Fruit fly (Drosophila melanogaster): ENCODE data around the gene rg.
A peak's percentile ranks its signal among the peaks of the same experiment; 100 is the strongest.

rg gene

DNA sequence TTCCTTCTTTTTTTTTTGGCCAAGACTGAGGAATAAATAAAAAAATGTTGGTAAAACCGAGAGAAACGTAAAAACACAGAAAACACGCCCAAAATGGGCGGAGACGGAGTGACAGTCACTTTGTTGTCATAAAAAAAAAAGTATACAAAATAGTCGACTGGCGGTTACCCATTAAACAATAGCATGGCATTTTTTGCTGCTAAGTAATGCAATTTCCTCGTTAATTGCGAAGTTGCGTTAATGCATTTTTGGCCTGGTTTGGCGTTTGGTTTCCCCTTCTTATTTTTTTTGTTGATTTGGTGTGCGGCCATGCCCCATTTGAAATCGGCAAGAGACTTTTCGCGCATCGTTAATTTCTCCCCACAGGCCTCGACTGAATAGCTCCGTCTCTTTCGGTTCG lies 103.8 kb downstream of the rg start:
- TF ChIP-seq sv (GFP tag; optimal IDR thresholded peaks at IDR 0.05) = no peak
- TF ChIP-seq fru (GFP tag; optimal IDR thresholded peaks at IDR 0.05) = no peak
- no peak for TF ChIP-seq psq (GFP tag; optimal IDR thresholded peaks at IDR 0.05)
- TF ChIP-seq Hr83 (GFP tag; optimal IDR thresholded peaks at IDR 0.05; ENCODE audit: poor library complexity, severe bottlenecking) = no peak
- TF ChIP-seq Mio (GFP tag; optimal IDR thresholded peaks at IDR 0.05) = no peak
- TF ChIP-seq foxo (GFP tag; optimal IDR thresholded peaks at IDR 0.05) = no peak

DNA sequence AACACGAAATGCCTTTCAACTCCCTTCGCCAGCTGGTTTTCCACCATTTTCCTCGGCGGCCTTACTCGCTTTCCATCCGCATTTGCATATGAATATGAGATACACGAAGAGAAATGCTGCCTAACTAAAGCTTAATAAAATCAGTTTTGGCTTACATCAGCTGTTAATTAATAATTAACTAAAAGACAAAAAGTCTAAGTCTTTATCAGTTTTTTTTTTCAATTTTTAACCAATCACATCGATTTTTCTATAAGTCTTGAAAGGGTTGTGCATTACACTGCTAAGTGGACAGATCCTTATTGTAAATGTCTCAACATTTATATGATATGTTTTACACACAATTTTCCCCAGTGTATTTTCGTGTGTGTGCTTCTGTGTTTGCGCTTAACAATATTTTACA lies 118.1 kb downstream of the rg start:
- TF ChIP-seq Abd-B (GFP tag; optimal IDR thresholded peaks at IDR 0.05) = no peak
- no peak for TF ChIP-seq Sp1 (GFP tag; optimal IDR thresholded peaks at IDR 0.05)

DNA sequence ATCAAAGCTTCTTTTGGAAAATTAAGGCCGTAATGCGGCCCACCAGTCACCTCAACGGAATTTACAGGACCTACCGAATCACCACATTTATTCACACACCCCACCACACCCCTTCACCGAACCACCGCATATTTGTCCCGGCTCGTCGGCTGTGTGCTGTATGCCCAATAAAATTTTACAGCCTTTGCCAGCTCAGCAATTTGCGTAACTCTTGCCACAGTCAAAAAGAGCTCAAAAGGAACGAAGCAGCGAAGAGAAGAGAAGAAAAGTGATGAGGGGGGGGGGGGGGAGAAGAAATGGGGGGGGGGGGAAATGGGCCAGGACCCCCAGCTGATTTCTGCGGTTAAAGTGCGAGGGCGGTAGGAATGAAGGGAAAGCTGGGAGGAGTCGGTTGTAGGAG lies 120.6 kb downstream of the rg start:
- TF ChIP-seq Vsx2 (GFP tag; optimal IDR thresholded peaks at IDR 0.05; ENCODE audit: partially characterized antibody) (no peak), lola (GFP tag; optimal IDR thresholded peaks at IDR 0.05) (no peak), sage (GFP tag; optimal IDR thresholded peaks at IDR 0.05) (no peak), dl (GFP tag; optimal IDR thresholded peaks at IDR 0.05; ENCODE audit: insufficient read depth in 1 of 2, partially characterized antibody in 2 of 2) (no peak), dsf (GFP tag; optimal IDR thresholded peaks at IDR 0.05; ENCODE audit: borderline replicate concordance) (no peak), HLH106 (tag; optimal IDR thresholded peaks at IDR 0.05) (no peak), ey (GFP tag; optimal IDR thresholded peaks at IDR 0.05) (no peak), Hr83 (GFP tag; optimal IDR thresholded peaks at IDR 0.05; ENCODE audit: poor library complexity, severe bottlenecking) (no peak), CrebA (GFP tag; optimal IDR thresholded peaks at IDR 0.05; ENCODE audit: borderline replicate concordance) (no peak), Rel (GFP tag; optimal IDR thresholded peaks at IDR 0.05) (no peak), Rel (tag; optimal IDR thresholded peaks at IDR 0.05) (no peak), fru (GFP tag; optimal IDR thresholded peaks at IDR 0.05) (no peak)

DNA sequence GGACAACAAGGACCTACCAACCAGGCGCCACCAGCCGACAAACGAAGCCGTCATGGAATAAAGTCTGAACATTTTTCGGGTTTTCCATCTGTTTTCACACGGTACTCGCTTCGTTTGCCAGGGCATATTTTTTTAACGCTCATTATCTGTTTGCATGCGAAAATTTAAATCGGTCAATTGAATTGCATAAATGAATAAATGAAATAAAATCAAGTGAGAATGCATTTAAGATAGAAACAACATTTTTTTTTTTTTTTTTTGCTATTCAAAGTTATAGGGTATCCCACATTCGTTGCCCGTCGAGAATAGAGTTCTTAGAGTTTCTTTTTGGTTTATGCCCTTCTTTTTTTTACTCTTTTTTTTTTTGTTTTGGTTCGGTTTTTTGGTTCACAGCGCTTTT lies 200.3 kb downstream of the rg start:
- peak; percentile 12 for TF ChIP-seq HLH106 (tag; optimal IDR thresholded peaks at IDR 0.05)
- TF ChIP-seq Jra (GFP tag; optimal IDR thresholded peaks at IDR 0.05) = no peak

DNA sequence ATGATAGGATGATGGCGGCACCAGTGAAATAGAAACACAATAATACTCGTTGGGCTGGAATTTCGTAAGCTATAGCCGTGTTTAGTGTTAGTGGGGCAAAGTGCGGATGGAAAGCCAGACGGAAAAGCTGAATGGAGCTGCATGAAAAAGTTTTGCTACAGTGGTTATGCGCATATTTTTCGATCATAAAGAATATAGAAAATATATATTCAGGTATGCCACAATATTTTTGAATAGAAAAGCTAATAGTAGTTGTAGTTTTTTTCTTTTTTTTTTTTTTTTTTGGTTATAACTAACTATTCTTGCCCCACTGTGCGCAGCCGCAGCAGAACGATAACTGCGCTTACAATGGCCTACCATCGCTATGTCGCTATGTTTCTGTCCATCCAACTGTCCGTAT lies 201.0 kb downstream of the rg start:
- TF ChIP-seq sv (GFP tag; optimal IDR thresholded peaks at IDR 0.05) = no peak
- no peak for TF ChIP-seq sage (GFP tag; optimal IDR thresholded peaks at IDR 0.05)
- TF ChIP-seq Dif (GFP tag; optimal IDR thresholded peaks at IDR 0.05; ENCODE audit: partially characterized antibody) = no peak
- TF ChIP-seq jim (GFP tag; optimal IDR thresholded peaks at IDR 0.05) = no peak
- no peak for TF ChIP-seq Vsx2 (GFP tag; optimal IDR thresholded peaks at IDR 0.05; ENCODE audit: partially characterized antibody)
- TF ChIP-seq Sp1 (GFP tag; optimal IDR thresholded peaks at IDR 0.05) = no peak
- no peak for TF ChIP-seq GATAd (GFP tag; optimal IDR thresholded peaks at IDR 0.05)
- TF ChIP-seq Hr83 (GFP tag; optimal IDR thresholded peaks at IDR 0.05; ENCODE audit: poor library complexity, severe bottlenecking) = no peak
- TF ChIP-seq woc (GFP tag; optimal IDR thresholded peaks at IDR 0.05) = no peak
- TF ChIP-seq Hnf4 (GFP tag; optimal IDR thresholded peaks at IDR 0.05) = no peak
- TF ChIP-seq Hr78 (GFP tag; optimal IDR thresholded peaks at IDR 0.05) = no peak

DNA sequence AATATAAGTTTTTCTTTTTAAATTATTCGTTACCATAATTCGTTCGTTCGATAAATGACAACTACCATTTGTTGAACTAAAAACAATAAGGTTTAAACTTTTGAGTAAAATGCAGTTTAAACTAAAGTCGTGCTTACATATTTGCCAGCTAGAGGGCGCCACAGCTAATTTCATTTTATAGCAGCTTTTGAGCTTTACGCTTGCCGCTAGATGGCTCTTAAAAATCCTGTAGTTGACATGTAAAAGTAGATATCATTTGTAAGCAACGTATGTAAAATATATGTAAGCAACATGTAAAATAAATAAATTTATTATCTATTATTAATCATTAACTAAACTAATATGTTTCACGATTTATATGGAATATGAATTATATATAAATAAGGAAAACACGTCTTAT lies 204.1 kb downstream of the rg start:
- TF ChIP-seq Myc (optimal IDR thresholded peaks at IDR 0.05) (peak; percentile 72), pan (optimal IDR thresholded peaks at IDR 0.05) (no peak)

DNA sequence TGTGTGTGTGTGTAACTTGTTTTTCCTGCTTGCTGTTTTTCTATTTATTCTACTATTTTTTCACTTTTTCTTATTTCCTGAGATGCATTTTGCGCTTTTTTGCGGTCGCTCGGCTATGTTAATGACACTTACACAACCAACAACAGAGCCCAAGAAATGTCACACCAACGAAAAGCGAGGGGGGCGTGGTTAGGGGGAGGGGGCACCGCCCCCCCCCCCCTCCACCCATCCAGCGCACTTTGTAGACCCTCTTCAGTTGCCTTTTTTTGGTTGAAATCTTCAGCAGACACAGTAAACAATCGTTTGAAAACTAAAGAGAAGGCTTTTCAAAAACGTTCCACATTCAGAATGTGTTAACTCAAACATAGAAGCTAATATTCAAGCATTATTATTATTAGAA lies 207.6 kb downstream of the rg start:
- TF ChIP-seq jim (GFP tag; optimal IDR thresholded peaks at IDR 0.05) (no peak), br (GFP tag; optimal IDR thresholded peaks at IDR 0.05) (no peak), Dfd (GFP tag; optimal IDR thresholded peaks at IDR 0.05) (peak; percentile 99)

Measured in whole organism, wandering third instar larva.